Fruit fly (Drosophila melanogaster) whole organism, embryonic: ENCODE results near the gene CG14431.
A peak's percentile ranks its signal among the peaks of the same experiment; 100 is the strongest.

Experiments
- ATbp ChIP-seq: fragments of 200-800 bp; sonication (Bioruptor generic); optimal IDR thresholded peaks from 2 replicates; lab custom pipeline; 2017; ENCODE audit warnings: missing biosample characterization, mild to moderate bottlenecking, missing genetic modification characterization, missing genetic modification reagents
- CG11456 ChIP-seq: fragments of 200-800 bp; sonication (Bioruptor generic); IDR thresholded peaks from 3 replicates; pipeline ENCODE4 v1.3.6; 2022; ENCODE audit warnings: missing biosample characterization, missing genetic modification characterization
- CG12155 ChIP-seq: fragments of 200-800 bp; sonication (Bioruptor generic); optimal IDR thresholded peaks from 3 replicates; lab custom pipeline; 2016; ENCODE audit warnings: missing biosample characterization, missing genetic modification characterization
- CG12769 ChIP-seq: fragments of 200-800 bp; sonication (Bioruptor generic); optimal IDR thresholded peaks from 2 replicates; lab custom pipeline; 2019; ENCODE audit warnings: missing biosample characterization, mild to moderate bottlenecking, missing genetic modification characterization, moderate library complexity
- CG13424 ChIP-seq: fragments of 200-800 bp; sonication (Bioruptor generic); optimal IDR thresholded peaks from 2 replicates; lab custom pipeline; 2019; ENCODE audit warnings: missing biosample characterization, mild to moderate bottlenecking, missing genetic modification characterization, moderate library complexity
- CG13775 ChIP-seq: fragments of 200-800 bp; sonication (Bioruptor generic); optimal IDR thresholded peaks from 3 replicates; lab custom pipeline; 2017; ENCODE audit warnings: missing biosample characterization, mild to moderate bottlenecking, missing genetic modification characterization
- CG13894 ChIP-seq: fragments of 200-800 bp; sonication (Bioruptor generic); optimal IDR thresholded peaks from 3 replicates; lab custom pipeline; 2018; ENCODE audit warnings: missing biosample characterization, mild to moderate bottlenecking, missing genetic modification characterization, moderate library complexity
- CG15011 ChIP-seq: fragments of 200-800 bp; sonication (Bioruptor generic); optimal IDR thresholded peaks from 3 replicates; lab custom pipeline; 2018; ENCODE audit warnings: missing biosample characterization, mild to moderate bottlenecking, missing genetic modification characterization
- CG1529 ChIP-seq: fragments of 200-800 bp; sonication (Bioruptor generic); optimal IDR thresholded peaks from 3 replicates; lab custom pipeline; 2018; ENCODE audit warnings: missing biosample characterization, missing genetic modification characterization
- CG17361 ChIP-seq: fragments of 200-800 bp; sonication (Bioruptor generic); IDR thresholded peaks from 3 replicates; pipeline ENCODE4 v1.3.6; 2022; ENCODE audit warnings: missing biosample characterization, missing genetic modification characterization
- CG1792 ChIP-seq: fragments of 200-800 bp; sonication (Bioruptor generic); optimal IDR thresholded peaks from 2 replicates; lab custom pipeline; 2016; ENCODE audit warnings: missing biosample characterization, missing genetic modification characterization
- CG18619 ChIP-seq: fragments of 200-800 bp; sonication (Bioruptor generic); optimal IDR thresholded peaks from 3 replicates; lab custom pipeline; 2017; ENCODE audit warnings: missing biosample characterization, mild to moderate bottlenecking, missing genetic modification characterization
- CG2712 ChIP-seq: fragments of 200-800 bp; optimal IDR thresholded peaks from 3 replicates; lab custom pipeline; 2019; ENCODE audit warnings: missing biosample characterization, mild to moderate bottlenecking, missing genetic modification characterization, moderate library complexity
- CG34422 ChIP-seq: fragments of 200-800 bp; sonication (Bioruptor generic); IDR thresholded peaks from 3 replicates; pipeline ENCODE4 v1.3.6; 2022; ENCODE audit warnings: missing biosample characterization, missing genetic modification characterization
- CG4730 ChIP-seq: fragments of 200-800 bp; sonication (Bioruptor generic); IDR thresholded peaks from 2 replicates; pipeline ENCODE4 v1.3.6; 2022; ENCODE audit warnings: missing biosample characterization, missing genetic modification characterization
- CG6689 ChIP-seq: fragments of 200-800 bp; sonication (Bioruptor generic); IDR thresholded peaks from 2 replicates; pipeline ENCODE4 v1.3.6; 2022; ENCODE audit warnings: missing biosample characterization, missing genetic modification characterization
- CG6813 ChIP-seq: fragments of 200-800 bp; sonication (Bioruptor generic); optimal IDR thresholded peaks from 2 replicates; lab custom pipeline; 2017; ENCODE audit warnings: missing biosample characterization, missing genetic modification characterization, mild to moderate bottlenecking, moderate library complexity, missing genetic modification reagents
- Fer1 ChIP-seq: fragments of 200-800 bp; sonication (Bioruptor generic); optimal IDR thresholded peaks from 2 replicates; lab custom pipeline; 2017; ENCODE audit warnings: missing biosample characterization, mild to moderate bottlenecking, missing genetic modification characterization
- HHEX ChIP-seq: fragments of 200-800 bp; sonication (Bioruptor generic); optimal IDR thresholded peaks from 3 replicates; lab custom pipeline; 2017; ENCODE audit warnings: missing biosample characterization, mild to moderate bottlenecking, missing genetic modification characterization, missing genetic modification reagents
- HLH3B ChIP-seq: fragments of 200-800 bp; sonication (Bioruptor generic); IDR thresholded peaks from 2 replicates; pipeline ENCODE4 v1.3.6; 2022; ENCODE audit warnings: missing biosample characterization, missing genetic modification characterization
- HLH54F ChIP-seq: fragments of 200-800 bp; sonication (Bioruptor generic); optimal IDR thresholded peaks from 3 replicates; lab custom pipeline; 2016; ENCODE audit warnings: missing biosample characterization, missing genetic modification characterization
- MBD-R2 ChIP-seq: fragments of 200-800 bp; sonication (Bioruptor generic); IDR thresholded peaks from 2 replicates; pipeline ENCODE4 v1.3.6; 2022; ENCODE audit warnings: missing biosample characterization, missing genetic modification characterization
- Med ChIP-seq: fragments of 200-800 bp; sonication (Bioruptor generic); peaks from one replicate; lab custom pipeline; 2016; ENCODE audit warnings: missing biosample characterization, missing genetic modification characterization, mild to moderate bottlenecking, inconsistent platforms, moderate library complexity
- Neu2 ChIP-seq: fragments of 200-800 bp; sonication (Bioruptor generic); optimal IDR thresholded peaks from 3 replicates; lab custom pipeline; 2016; ENCODE audit warnings: missing biosample characterization, missing genetic modification characterization, borderline replicate concordance
- Pdp1 ChIP-seq, 2 experiments: fragments of 200-800 bp; sonication (Bioruptor generic); optimal IDR thresholded peaks; 3 replicates each; lab custom pipeline; 2016; ENCODE audit warnings: missing biosample characterization in 2 of 2, missing genetic modification characterization in 2 of 2, mild to moderate bottlenecking in 1 of 2, moderate library complexity in 1 of 2
- Ptx1 ChIP-seq: fragments of 200-800 bp; sonication (Bioruptor generic); IDR thresholded peaks from 2 replicates; pipeline ENCODE4 v1.3.6; 2022; ENCODE audit warnings: missing biosample characterization, missing genetic modification characterization
- Rfx ChIP-seq: fragments of 200-800 bp; sonication (Bioruptor generic); IDR thresholded peaks from 2 replicates; pipeline ENCODE4 v1.3.6; 2022; ENCODE audit warnings: missing biosample characterization, missing genetic modification characterization
- Sox100B ChIP-seq: fragments of 200-800 bp; sonication (Bioruptor generic); optimal IDR thresholded peaks from 3 replicates; lab custom pipeline; 2018; ENCODE audit warnings: missing biosample characterization, mild to moderate bottlenecking, missing genetic modification characterization
- Spps ChIP-seq: fragments of 200-800 bp; sonication (Bioruptor generic); optimal IDR thresholded peaks from 2 replicates; lab custom pipeline; 2018; ENCODE audit warnings: missing biosample characterization, mild to moderate bottlenecking, missing genetic modification characterization
- Xrp1 ChIP-seq: fragments of 200-800 bp; sonication (Bioruptor generic); IDR thresholded peaks from 2 replicates; pipeline ENCODE4 v1.3.6; 2022; ENCODE audit warnings: missing biosample characterization, missing genetic modification characterization
- bcd ChIP-seq: fragments of 200-800 bp; sonication (Bioruptor generic); optimal IDR thresholded peaks from 2 replicates; lab custom pipeline; 2017; ENCODE audit warnings: missing biosample characterization, mild to moderate bottlenecking, missing genetic modification characterization
- caup ChIP-seq: fragments of 200-800 bp; sonication (Bioruptor generic); optimal IDR thresholded peaks from 3 replicates; lab custom pipeline; 2017; ENCODE audit warnings: missing biosample characterization, mild to moderate bottlenecking, missing genetic modification characterization, moderate library complexity; ENCODE audit not compliant: severe bottlenecking
- chinmo ChIP-seq: fragments of 200-800 bp; sonication (Bioruptor generic); IDR thresholded peaks from 4 replicates; pipeline ENCODE4 v1.3.6; 2022; ENCODE audit warnings: missing biosample characterization, missing genetic modification characterization; ENCODE audit not compliant: partially characterized antibody
- chn ChIP-seq: fragments of 200-800 bp; sonication (Bioruptor generic); optimal IDR thresholded peaks from 2 replicates; lab custom pipeline; 2016; ENCODE audit warnings: missing biosample characterization, missing genetic modification characterization
- dmrt99B ChIP-seq: fragments of 200-800 bp; sonication (Bioruptor generic); optimal IDR thresholded peaks from 2 replicates; lab custom pipeline; 2018; ENCODE audit warnings: missing biosample characterization, mild to moderate bottlenecking, missing genetic modification characterization, moderate library complexity
- esg ChIP-seq: fragments of 200-800 bp; sonication (Bioruptor generic); conservative IDR thresholded peaks from 2 replicates; pipeline ENCODE4 v1.3.6; 2022; ENCODE audit warnings: missing biosample characterization, missing genetic modification characterization
- grau ChIP-seq: fragments of 200-800 bp; optimal IDR thresholded peaks from 3 replicates; lab custom pipeline; 2019; ENCODE audit warnings: missing biosample characterization, mild to moderate bottlenecking, missing genetic modification characterization, moderate library complexity
- her ChIP-seq: fragments of 200-800 bp; sonication (Bioruptor generic); optimal IDR thresholded peaks from 2 replicates; lab custom pipeline; 2016; ENCODE audit warnings: missing biosample characterization, missing genetic modification characterization
- lab ChIP-seq: fragments of 200-800 bp; sonication (Bioruptor generic); optimal IDR thresholded peaks from 3 replicates; lab custom pipeline; 2017; ENCODE audit warnings: missing biosample characterization, missing genetic modification characterization, mild to moderate bottlenecking, moderate library complexity, missing genetic modification reagents
- lbe ChIP-seq: fragments of 200-800 bp; sonication (Bioruptor generic); optimal IDR thresholded peaks from 2 replicates; lab custom pipeline; 2016; ENCODE audit warnings: missing biosample characterization, mild to moderate bottlenecking, missing genetic modification characterization
- org-1 ChIP-seq: fragments of 200-800 bp; sonication (Bioruptor generic); optimal IDR thresholded peaks from 2 replicates; lab custom pipeline; 2017; ENCODE audit warnings: missing biosample characterization, missing genetic modification characterization
- phol ChIP-seq: fragments of 200-800 bp; sonication (Bioruptor generic); optimal IDR thresholded peaks from 3 replicates; lab custom pipeline; 2018; ENCODE audit warnings: missing biosample characterization, mild to moderate bottlenecking, missing genetic modification characterization, moderate library complexity
- ranshi ChIP-seq: fragments of 200-800 bp; sonication (Bioruptor generic); IDR thresholded peaks from 2 replicates; pipeline ENCODE4 v1.3.6; 2022; ENCODE audit warnings: missing biosample characterization, missing genetic modification characterization
- rib ChIP-seq: fragments of 200-800 bp; sonication (Bioruptor generic); IDR thresholded peaks from 2 replicates; pipeline ENCODE4 v1.3.6; 2022; ENCODE audit warnings: missing biosample characterization, missing genetic modification characterization
- shn ChIP-seq: fragments of 200-800 bp; sonication (Bioruptor generic); optimal IDR thresholded peaks from 3 replicates; lab custom pipeline; 2016; ENCODE audit warnings: missing biosample characterization, missing genetic modification characterization
- slbo ChIP-seq: fragments of 200-800 bp; sonication (Bioruptor generic); IDR thresholded peaks from 2 replicates; pipeline ENCODE4 v1.3.6; 2022; ENCODE audit warnings: missing biosample characterization, missing genetic modification characterization
- sna ChIP-seq: fragments of 200-800 bp; sonication (Bioruptor generic); IDR thresholded peaks from 2 replicates; pipeline ENCODE4 v1.3.6; 2022; ENCODE audit warnings: missing biosample characterization, missing genetic modification characterization; ENCODE audit not compliant: partially characterized antibody
- tx ChIP-seq: fragments of 200-800 bp; sonication (Bioruptor generic); optimal IDR thresholded peaks from 2 replicates; lab custom pipeline; 2016; ENCODE audit warnings: missing biosample characterization, missing genetic modification characterization
- zfh2 ChIP-seq: fragments of 200-800 bp; sonication (Bioruptor generic); optimal IDR thresholded peaks from 2 replicates; lab custom pipeline; 2016; ENCODE audit warnings: missing biosample characterization, missing genetic modification characterization

Gene CG14431

DNA sequence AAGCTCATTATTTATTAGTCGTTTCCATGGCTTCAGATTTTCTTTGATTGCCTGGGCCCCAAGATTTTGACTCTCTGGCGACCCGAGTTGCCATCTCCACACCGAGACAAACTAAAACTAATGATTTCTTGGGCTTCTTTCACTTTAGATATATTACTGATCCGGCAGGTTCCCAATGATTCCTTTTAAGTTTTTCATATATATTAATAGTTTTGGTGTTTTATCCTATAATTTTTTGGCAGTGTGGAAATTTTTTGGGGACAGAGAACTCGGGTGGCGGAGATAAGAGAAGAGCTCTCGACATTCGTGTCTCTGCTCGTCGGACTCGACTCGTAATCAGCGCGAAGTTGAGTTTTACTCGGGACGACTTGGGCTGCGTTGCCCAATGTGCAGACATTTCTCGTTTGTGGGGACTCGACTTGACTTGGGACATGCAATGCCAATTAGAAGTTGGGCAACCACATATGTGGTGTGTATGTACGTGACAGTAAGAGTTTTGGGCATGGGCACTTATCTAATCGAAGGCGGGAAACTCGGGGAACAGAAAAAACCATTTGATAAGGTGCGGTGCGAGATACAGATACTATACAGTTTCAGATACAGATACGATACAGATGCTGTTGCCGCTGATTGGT, 93.2 kb downstream of the CG14431 start (continued):
- TF ChIP-seq caup (GFP tag; lab: Kevin White, UChicago) (peak; percentile 39), her (GFP tag; lab: Kevin White, UChicago) (no peak), Pdp1 (GFP tag; optimal IDR thresholded peaks at IDR 0.05; lab: Kevin White, UChicago) (peak in 1 of 2 experiments; percentile 63), HHEX (GFP tag; lab: Kevin White, UChicago) (peak; percentile 12), chinmo (peak; percentile 64; the same call in 1 of the 4 replicates), CG6689 (GFP tag; lab: Robert Waterston, UW) (peak; percentile 56; the same call in 1 of the 2 replicates), CG13894 (peak; percentile 44), shn (GFP tag; lab: Kevin White, UChicago) (no peak), CG18619 (GFP tag; lab: Kevin White, UChicago) (peak; percentile 46), tx (GFP tag; lab: Kevin White, UChicago) (no peak), Xrp1 (peak; percentile 51), bcd (GFP tag; lab: Kevin White, UChicago) (peak; percentile 4), CG11456 (GFP tag; lab: Robert Waterston, UW) (peak; percentile 63; the same call in 2 of the 3 replicates), lbe (peak; percentile 39), CG13775 (GFP tag; lab: Kevin White, UChicago) (peak; percentile 50), CG1529 (peak; percentile 34), Med (peak; percentile 82), CG6813 (GFP tag; lab: Kevin White, UChicago) (peak; percentile 53), CG15011 (GFP tag; lab: Kevin White, UChicago) (peak; percentile 3), ranshi (GFP tag; lab: Robert Waterston, UW) (peak; percentile 63), HLH54F (GFP tag; lab: Kevin White, UChicago) (peak; percentile 2), Spps (tag; lab: Kevin White, UChicago) (peak; percentile 39), CG12155 (GFP tag; lab: Kevin White, UChicago) (no peak), CG34422 (GFP tag; lab: Robert Waterston, UW) (0 out of 3 replicates have a peak, but pooled peaks have one; percentile 62), CG1792 (GFP tag; lab: Kevin White, UChicago) (peak; percentile 23), zfh2 (GFP tag; lab: Kevin White, UChicago) (no peak), HLH3B (GFP tag; lab: Robert Waterston, UW) (peak; percentile 61), CG12769 (tag; lab: Kevin White, UChicago) (peak; percentile 59), Neu2 (GFP tag; lab: Kevin White, UChicago) (no peak), CG13424 (tag; lab: Kevin White, UChicago) (peak; percentile 63), slbo (GFP tag; lab: Robert Waterston, UW) (peak; percentile 57; the same call in 1 of the 2 replicates), lab (GFP tag; lab: Kevin White, UChicago) (peak; percentile 80), org-1 (GFP tag; lab: Kevin White, UChicago) (peak; percentile 39), chn (GFP tag; lab: Kevin White, UChicago) (peak; percentile 49), Rfx (peak; percentile 81), ATbp (GFP tag; lab: Kevin White, UChicago) (peak; percentile 43), esg (no peak), Sox100B (GFP tag; lab: Kevin White, UChicago) (peak; percentile 26), phol (tag; lab: Kevin White, UChicago) (peak; percentile 29), MBD-R2 (GFP tag; lab: Robert Waterston, UW) (peak; percentile 26; the same call in 1 of the 2 replicates), grau (peak; percentile 64), CG2712 (peak; percentile 72), CG17361 (GFP tag; lab: Robert Waterston, UW) (peak; percentile 72), sna (GFP tag; lab: Robert Waterston, UW) (no peak), CG4730 (0 out of 2 replicates have a peak, but pooled peaks have one; percentile 15), Ptx1 (peak; percentile 51; the same call in 1 of the 2 replicates), Fer1 (GFP tag; lab: Kevin White, UChicago) (peak; percentile 60), dmrt99B (peak; percentile 56), rib (peak; percentile 41; the same call in 1 of the 2 replicates)
